Fruit fly (Drosophila melanogaster): ENCODE data around the gene eIF4E5.

DNA sequence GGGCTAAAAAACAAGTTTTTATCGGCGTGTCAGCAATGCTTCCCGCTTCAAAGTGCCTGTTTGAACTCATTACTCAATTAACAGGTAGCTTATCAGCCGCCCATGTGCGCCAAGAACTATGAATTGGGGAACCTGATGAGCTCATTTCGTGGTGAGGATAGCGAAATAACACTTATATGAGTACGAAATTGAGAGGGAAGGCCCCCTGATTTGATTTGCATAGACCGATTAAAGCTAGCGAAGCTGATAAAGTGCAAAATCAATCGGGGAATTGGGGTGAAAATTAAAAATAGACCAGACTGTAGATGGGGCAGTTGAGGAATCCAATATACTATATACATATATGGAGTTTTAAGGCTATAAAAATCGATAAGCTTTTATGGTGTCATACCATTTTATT, 39.5 kb downstream of the eIF4E5 start:
- TF ChIP-seq CG8478 (optimal IDR thresholded peaks at IDR 0.05) (no peak), CTCF (optimal IDR thresholded peaks at IDR 0.05) (no peak)

All from S2 (cell line).